Worm (Caenorhabditis elegans): ENCODE measurements around the gene K11E4.1.
A peak's percentile ranks its signal among the peaks of the same experiment; 100 is the strongest.

The K11E4.1 gene

DNA sequence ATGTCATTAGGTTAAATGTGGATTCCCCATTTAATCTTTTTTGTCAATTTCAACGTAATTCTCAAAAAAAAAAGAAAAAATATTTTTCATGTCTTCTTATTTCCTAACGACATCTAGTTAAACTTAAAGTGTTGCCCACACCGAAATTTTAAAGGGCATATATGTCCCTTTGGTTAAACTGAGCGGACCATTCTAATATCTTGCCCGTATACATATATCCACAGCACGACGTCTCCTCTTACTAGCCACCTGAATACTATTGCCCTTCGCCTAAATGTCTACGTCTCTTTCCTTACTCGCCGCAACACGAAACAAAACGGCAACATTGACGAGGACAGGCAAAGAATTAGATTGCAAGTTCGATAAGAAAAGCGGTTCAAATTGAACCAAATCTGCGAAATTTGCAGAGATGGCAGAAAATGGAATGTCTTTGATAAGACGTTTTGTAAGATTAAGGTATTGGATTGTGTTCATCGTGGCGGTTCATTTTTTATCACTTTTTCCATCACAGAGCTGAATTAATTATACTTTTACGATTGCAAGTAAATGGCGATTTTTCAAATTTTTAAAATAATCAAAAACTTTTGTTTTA is 13.2 kb upstream of the K11E4.1 start (continued):
- TF ChIP-seq lin-54 (GFP tag; optimal IDR thresholded peaks at IDR 0.05): peak; percentile 91
- peak; percentile 42 for TF ChIP-seq snpc-4 (GFP tag; optimal IDR thresholded peaks at IDR 0.05)
- peak; percentile 60 to 91 (median 85) for TF ChIP-seq snpc-4 (tag; optimal IDR thresholded peaks at IDR 0.05)
- TF ChIP-seq cebp-1 (GFP tag; IDR thresholded peaks at IDR 0.05): peak; percentile 75
- peak; percentile 98 for TF ChIP-seq cebp-1 (tag; optimal IDR thresholded peaks at IDR 0.05)
- peak; percentile 87 for TF ChIP-seq dpff-1 (tag; optimal IDR thresholded peaks at IDR 0.05)
- peak; percentile 96 for TF ChIP-seq B0035.1 (tag; optimal IDR thresholded peaks at IDR 0.05)
- peak; percentile 92 for TF ChIP-seq let-526 (GFP tag; IDR thresholded peaks at IDR 0.05)
- 0 out of 2 replicates have a peak, but pooled peaks have one; percentile 57 for TF ChIP-seq lag-1 (GFP tag; IDR thresholded peaks at IDR 0.05)
- peak; percentile 98 for TF ChIP-seq ztf-22 (GFP tag; optimal IDR thresholded peaks at IDR 0.05)
- peak; percentile 97 for TF ChIP-seq tlf-1 (GFP tag; optimal IDR thresholded peaks at IDR 0.05)
- no peak for TF ChIP-seq xnd-1 (tag; optimal IDR thresholded peaks at IDR 0.05)
- TF ChIP-seq ztf-26 (tag; optimal IDR thresholded peaks at IDR 0.05): peak; percentile 100
- no peak for TF ChIP-seq ceh-91 (GFP tag; IDR thresholded peaks at IDR 0.05)
- peak; percentile 68 for TF ChIP-seq B0261.1 (tag; optimal IDR thresholded peaks at IDR 0.05)
- TF ChIP-seq egl-18 (GFP tag; IDR thresholded peaks at IDR 0.05): peak; percentile 98
- TF ChIP-seq T26A5.8 (tag; optimal IDR thresholded peaks at IDR 0.05): no peak
- TF ChIP-seq mel-28 (tag; optimal IDR thresholded peaks at IDR 0.05; ENCODE audit: borderline replicate concordance): peak; percentile 61
- peak; percentile 94 for TF ChIP-seq F52B5.7 (tag; optimal IDR thresholded peaks at IDR 0.05)
- TF ChIP-seq aptf-3 (GFP tag; IDR thresholded peaks at IDR 0.05): no peak
- peak; percentile 86 for TF ChIP-seq mxl-1 (tag; optimal IDR thresholded peaks at IDR 0.05)
- peak; percentile 91 for TF ChIP-seq egl-44 (GFP tag; IDR thresholded peaks at IDR 0.05)
- no peak for TF ChIP-seq F39B2.1 (GFP tag; IDR thresholded peaks at IDR 0.05)
- peak; percentile 97 for TF ChIP-seq hmg-20 (GFP tag; IDR thresholded peaks at IDR 0.05)
- TF ChIP-seq ets-4 (GFP tag; optimal IDR thresholded peaks at IDR 0.05): peak; percentile 93
- TF ChIP-seq zfh-2 (GFP tag; conservative IDR thresholded peaks at IDR 0.05): no peak
- no peak for TF ChIP-seq him-1 (tag; optimal IDR thresholded peaks at IDR 0.05)
- TF ChIP-seq pha-4 (tag; optimal IDR thresholded peaks at IDR 0.05): peak; percentile 95
- TF ChIP-seq nhr-90 (tag; optimal IDR thresholded peaks at IDR 0.05): peak; percentile 89
- TF ChIP-seq Y79H2A.3 (GFP tag; conservative IDR thresholded peaks at IDR 0.05): no peak
- peak; percentile 50 for TF ChIP-seq unc-62 (GFP tag; optimal IDR thresholded peaks at IDR 0.05)
- TF ChIP-seq ceh-40 (GFP tag; IDR thresholded peaks at IDR 0.05): peak; percentile 75; the same call in 1 of the 2 replicates
- TF ChIP-seq nhr-179 (tag; optimal IDR thresholded peaks at IDR 0.05): peak; percentile 86
- peak; percentile 27 for TF ChIP-seq lsy-27 (tag; optimal IDR thresholded peaks at IDR 0.05; ENCODE audit: borderline replicate concordance, insufficient read depth)
- TF ChIP-seq nfya-1 (tag; optimal IDR thresholded peaks at IDR 0.05; ENCODE audit: borderline replicate concordance, insufficient read depth): no peak
- no peak for TF ChIP-seq ztf-25 (GFP tag; IDR thresholded peaks at IDR 0.05)
- peak; percentile 90 for TF ChIP-seq C17E4.6 (GFP tag; IDR thresholded peaks at IDR 0.05)
- no peak for TF ChIP-seq lsl-1 (GFP tag; optimal IDR thresholded peaks at IDR 0.05)
- peak; percentile 79 for TF ChIP-seq ceh-100 (GFP tag; IDR thresholded peaks at IDR 0.05)
- TF ChIP-seq T07F8.4 (tag; optimal IDR thresholded peaks at IDR 0.05): peak; percentile 94
- TF ChIP-seq cebp-2 (GFP tag; IDR thresholded peaks at IDR 0.05): peak; percentile 99
- TF ChIP-seq die-1 (tag; optimal IDR thresholded peaks at IDR 0.05): peak; percentile 74
- no peak for TF ChIP-seq unc-130 (GFP tag; optimal IDR thresholded peaks at IDR 0.05)
- no peak for TF ChIP-seq efl-1 (GFP tag; optimal IDR thresholded peaks at IDR 0.05)
- peak; percentile 99 for TF ChIP-seq K11D2.4 (GFP tag; IDR thresholded peaks at IDR 0.05)
- peak; percentile 98 for TF ChIP-seq somi-1 (GFP tag; optimal IDR thresholded peaks at IDR 0.05)
- 0 out of 2 replicates have a peak, but pooled peaks have one; percentile 34 for TF ChIP-seq Y67H2A.10 (GFP tag; conservative IDR thresholded peaks at IDR 0.05)
- peak; percentile 99 for TF ChIP-seq F10E7.11 (tag; optimal IDR thresholded peaks at IDR 0.05)
- TF ChIP-seq attf-3 (GFP tag; conservative IDR thresholded peaks at IDR 0.05): peak; percentile 74

Data from whole organism, young adult.